Fruit fly (Drosophila melanogaster): ENCODE results near the gene Polr1E.

- TF ChIP-seq dysf (GFP tag; IDR thresholded peaks at IDR 0.05) = no peak
- no peak for TF ChIP-seq CG10147 (GFP tag; optimal IDR thresholded peaks at IDR 0.05)
- no peak for TF ChIP-seq zen2 (GFP tag; IDR thresholded peaks at IDR 0.05; ENCODE audit: partially characterized antibody)
- no peak for TF ChIP-seq CG9932 (GFP tag; IDR thresholded peaks at IDR 0.05)
- no peak for TF ChIP-seq Rx (GFP tag; IDR thresholded peaks at IDR 0.05)
- TF ChIP-seq Dip3 (GFP tag; optimal IDR thresholded peaks at IDR 0.05) = no peak
- no peak for TF ChIP-seq CG4404 (GFP tag; IDR thresholded peaks at IDR 0.05)
- TF ChIP-seq mld (GFP tag; IDR thresholded peaks at IDR 0.05; ENCODE audit: partially characterized antibody) = no peak
- no peak for TF ChIP-seq cad (GFP tag; optimal IDR thresholded peaks at IDR 0.05)
- TF ChIP-seq CG33557 (GFP tag; optimal IDR thresholded peaks at IDR 0.05) = no peak
- TF ChIP-seq E2f2 (GFP tag; IDR thresholded peaks at IDR 0.05) = no peak
Measured at dm6 chr3R:18296737-18297136, 4.8 kb downstream of the Polr1E start.
